Fruit fly (Drosophila melanogaster): ENCODE data around the gene Diedel.

The Diedel gene

dm6 chr3R:29503406-29504116 is 9.9 kb downstream of the Diedel start, which contains the start of gene Trc8 (continued):
- TF ChIP-seq Dip2 (GFP tag; IDR thresholded peaks at IDR 0.05) (no peak), phol (tag; optimal IDR thresholded peaks at IDR 0.05) (no peak), Vsx1 (GFP tag; optimal IDR thresholded peaks at IDR 0.05) (no peak), CG12659 (GFP tag; optimal IDR thresholded peaks at IDR 0.05) (peak; percentile 38), CG4820 (GFP tag; optimal IDR thresholded peaks at IDR 0.05) (no peak), CG5180 (GFP tag; optimal IDR thresholded peaks at IDR 0.05) (no peak), Max (GFP tag; optimal IDR thresholded peaks at IDR 0.05) (no peak), HLHmδ (GFP tag; optimal IDR thresholded peaks at IDR 0.05) (no peak), CG14441 (GFP tag; IDR thresholded peaks at IDR 0.05) (0 out of 2 replicates have a peak, but pooled peaks have one; percentile 24), tin (GFP tag; optimal IDR thresholded peaks at IDR 0.05) (no peak), NK7.1 (GFP tag; optimal IDR thresholded peaks at IDR 0.05) (no peak), Fer1 (GFP tag; optimal IDR thresholded peaks at IDR 0.05) (peak; percentile 2), bbx (GFP tag; IDR thresholded peaks at IDR 0.05; ENCODE audit: partially characterized antibody) (peak; percentile 92), HmgD (GFP tag; optimal IDR thresholded peaks at IDR 0.05) (peak; percentile 36), CG12219 (GFP tag; optimal IDR thresholded peaks at IDR 0.05) (no peak), shn (GFP tag; optimal IDR thresholded peaks at IDR 0.05) (no peak), CG1792 (GFP tag; optimal IDR thresholded peaks at IDR 0.05) (no peak), schlank (tag; optimal IDR thresholded peaks at IDR 0.05) (no peak), Mrtf (GFP tag; IDR thresholded peaks at IDR 0.05) (no peak), HLH54F (GFP tag; optimal IDR thresholded peaks at IDR 0.05) (peak; percentile 1), CG7745 (tag; optimal IDR thresholded peaks at IDR 0.05) (no peak), CG6765 (GFP tag; optimal IDR thresholded peaks at IDR 0.05) (no peak), CG2116 (GFP tag; optimal IDR thresholded peaks at IDR 0.05) (peak; percentile 90), Stat92E (GFP tag; optimal IDR thresholded peaks at IDR 0.05) (peak in 1 of 3 experiments; percentile 8), CG31224 (GFP tag; IDR thresholded peaks at IDR 0.05) (no peak), CG3847 (GFP tag; IDR thresholded peaks at IDR 0.05) (peak; percentile 44), Side (GFP tag; optimal IDR thresholded peaks at IDR 0.05) (peak; percentile 14), Hr51 (GFP tag; optimal IDR thresholded peaks at IDR 0.05) (no peak), CG11723 (GFP tag; optimal IDR thresholded peaks at IDR 0.05) (no peak), ssp (GFP tag; IDR thresholded peaks at IDR 0.05) (no peak), CG11398 (GFP tag; optimal IDR thresholded peaks at IDR 0.05) (no peak), HmgZ (tag; optimal IDR thresholded peaks at IDR 0.05) (peak; percentile 34), Adf1 (GFP tag; IDR thresholded peaks at IDR 0.05) (peak; percentile 87), CG17612 (GFP tag; IDR thresholded peaks at IDR 0.05) (no peak), caup (GFP tag; optimal IDR thresholded peaks at IDR 0.05; ENCODE audit: severe bottlenecking) (no peak), Lhr (GFP tag; optimal IDR thresholded peaks at IDR 0.05) (no peak), CG16779 (GFP tag; IDR thresholded peaks at IDR 0.05) (no peak), CG32767 (GFP tag; IDR thresholded peaks at IDR 0.05) (no peak), sima (GFP tag; optimal IDR thresholded peaks at IDR 0.05) (no peak), CG7963 (GFP tag; IDR thresholded peaks at IDR 0.05; ENCODE audit: partially characterized antibody) (peak; percentile 92), GATAe (GFP tag; conservative IDR thresholded peaks at IDR 0.05) (no peak), CG4360 (GFP tag; IDR thresholded peaks at IDR 0.05) (no peak), bcd (GFP tag; optimal IDR thresholded peaks at IDR 0.05) (no peak), CG8281 (tag; optimal IDR thresholded peaks at IDR 0.05) (no peak), CG17328 (GFP tag; IDR thresholded peaks at IDR 0.05) (no peak), BtbVII (GFP tag; optimal IDR thresholded peaks at IDR 0.05) (no peak), CG9437 (GFP tag; optimal IDR thresholded peaks at IDR 0.05) (no peak), ranshi (GFP tag; IDR thresholded peaks at IDR 0.05) (0 out of 2 replicates have a peak, but pooled peaks have one; percentile 3), Dbx (GFP tag; IDR thresholded peaks at IDR 0.05) (peak; percentile 34; the same call in 1 of the 3 replicates)
